Worm (Caenorhabditis elegans) whole organism, early embryonic: ENCODE measurements around the gene H04M03.3.

Source experiments
- B0310.2 ChIP-seq: sonication (generic microtip); optimal IDR thresholded peaks from 2 replicates; lab custom pipeline; 2016; ENCODE audit warnings: mild to moderate bottlenecking, missing genetic modification characterization, missing compliant biosample characterization
- aly-1 ChIP-seq: sonication (generic microtip); optimal IDR thresholded peaks from 2 replicates; lab custom pipeline; 2016; ENCODE audit warnings: missing genetic modification characterization, missing compliant biosample characterization
- ama-1 ChIP-seq: fragments of 150-350 bp; optimal IDR thresholded peaks from 2 replicates; lab custom pipeline; 2014
- hmg-4 ChIP-seq: fragments of 200-800 bp; sonication (Bioruptor generic); optimal IDR thresholded peaks from 2 replicates; lab custom pipeline; 2018; ENCODE audit warnings: mild to moderate bottlenecking, missing genetic modification characterization, missing compliant biosample characterization
- hnd-1 ChIP-seq: sonication (generic microtip); optimal IDR thresholded peaks from 2 replicates; lab custom pipeline; 2016; ENCODE audit warnings: missing genetic modification characterization, missing compliant biosample characterization
- scrt-1 ChIP-seq: fragments of 200-800 bp; sonication (Bioruptor generic); IDR thresholded peaks from 2 replicates; pipeline ENCODE4 v1.3.6; 2022; ENCODE audit warnings: missing genetic modification characterization, missing compliant biosample characterization

DNA sequence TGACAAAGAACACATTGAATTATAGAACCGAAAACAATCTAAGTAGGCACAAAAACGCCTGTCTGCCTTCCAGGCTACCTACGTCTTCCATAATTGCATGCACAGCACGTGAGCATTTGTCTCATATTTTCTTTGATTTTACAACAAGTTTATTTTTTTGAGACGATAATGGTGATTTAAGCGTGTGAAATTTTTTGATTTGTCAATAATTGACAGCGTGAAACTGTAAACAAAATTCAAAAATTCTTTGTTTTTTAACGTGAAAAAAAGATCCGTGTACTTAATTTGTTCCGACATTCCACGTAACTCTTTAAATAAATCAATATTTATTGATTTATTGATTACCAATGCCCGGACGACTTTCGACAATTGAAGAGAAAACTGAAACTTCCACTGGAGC, 25.7 kb downstream of the H04M03.3 start, which contains the start of gene dhhc-13:
- TF ChIP-seq ama-1 (lab: Kevin White, UChicago) = no peak
- no peak for TF ChIP-seq aly-1 (tag; lab: Kevin White, UChicago)
- TF ChIP-seq hmg-4 (GFP tag; lab: Kevin White, UChicago) = no peak
- TF ChIP-seq B0310.2 (tag; lab: Kevin White, UChicago) = no peak
- no peak for TF ChIP-seq scrt-1
- no peak for TF ChIP-seq hnd-1
